Worm (Caenorhabditis elegans) whole organism, dauer: ENCODE data around the gene Y54G2A.37.
"Not testable (repeated sequence)": the region's sequence is repeated elsewhere in the genome, so short reads cannot be mapped to it uniquely, and the experiment has no call there.

Experiments used
- unc-62 ChIP-seq: sonication (generic microtip); optimal IDR thresholded peaks from 2 replicates; lab custom pipeline; 2017; ENCODE audit warnings: missing biosample characterization, missing genetic modification reagents, missing genetic modification characterization

Y54G2A.37 gene

DNA sequence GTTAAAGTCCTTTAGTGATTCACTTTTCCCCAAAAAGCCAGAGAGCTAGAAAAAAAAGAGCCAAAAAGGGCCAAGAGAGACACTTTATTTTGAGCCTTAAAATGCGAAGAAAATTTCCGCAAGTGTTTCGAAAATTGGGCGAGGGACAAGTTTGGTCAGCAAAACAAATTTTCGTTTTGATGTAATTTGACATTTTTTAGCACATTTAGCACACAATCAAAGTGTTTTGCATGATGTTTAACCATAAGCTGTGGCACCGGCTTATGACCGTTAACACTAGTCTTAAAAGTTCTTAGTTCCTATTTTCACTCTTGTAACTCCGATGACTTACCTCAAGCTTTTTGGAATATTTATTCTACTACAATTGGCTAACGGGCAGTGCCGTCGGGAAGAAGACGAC, at the start of gene Y54G2A.37:
Gene Y54G2A.37 (plus strand): TSS at position 301 of the 400 bp plus-strand sequence.
- TF ChIP-seq unc-62 = no peak

ce11 chrIV:2770835-2771234, 49.7 kb upstream of the Y54G2A.37 start:
- TF ChIP-seq unc-62 = no peak

DNA sequence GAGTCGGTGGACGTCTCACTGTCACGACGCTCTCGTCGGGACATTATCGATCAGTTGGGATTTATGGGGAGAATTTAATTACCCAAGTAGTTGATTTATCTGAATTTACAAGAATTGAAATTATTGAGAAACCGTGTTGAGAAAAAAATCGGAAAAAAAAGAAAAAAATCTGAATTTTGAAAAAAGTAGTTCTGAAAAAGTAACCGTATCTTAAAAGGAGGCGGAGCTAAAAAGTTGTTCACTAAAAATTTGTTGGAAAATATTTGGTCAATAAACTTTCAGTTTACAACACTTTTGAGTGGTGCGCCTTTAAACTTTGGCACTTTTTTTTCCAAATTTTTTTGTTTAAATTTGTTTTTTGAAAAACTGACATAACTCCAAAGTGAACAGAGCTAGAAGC, 48.8 kb upstream of the Y54G2A.37 start, which contains the start of gene Y54G2A.11:
Gene Y54G2A.11 (minus strand): TSS at position 101 of the 400 bp plus-strand sequence.
- no peak for TF ChIP-seq unc-62

ce11 chrIV:2772209-2772851, 48.2 kb upstream of the Y54G2A.37 start:
- TF ChIP-seq unc-62 = no peak

DNA sequence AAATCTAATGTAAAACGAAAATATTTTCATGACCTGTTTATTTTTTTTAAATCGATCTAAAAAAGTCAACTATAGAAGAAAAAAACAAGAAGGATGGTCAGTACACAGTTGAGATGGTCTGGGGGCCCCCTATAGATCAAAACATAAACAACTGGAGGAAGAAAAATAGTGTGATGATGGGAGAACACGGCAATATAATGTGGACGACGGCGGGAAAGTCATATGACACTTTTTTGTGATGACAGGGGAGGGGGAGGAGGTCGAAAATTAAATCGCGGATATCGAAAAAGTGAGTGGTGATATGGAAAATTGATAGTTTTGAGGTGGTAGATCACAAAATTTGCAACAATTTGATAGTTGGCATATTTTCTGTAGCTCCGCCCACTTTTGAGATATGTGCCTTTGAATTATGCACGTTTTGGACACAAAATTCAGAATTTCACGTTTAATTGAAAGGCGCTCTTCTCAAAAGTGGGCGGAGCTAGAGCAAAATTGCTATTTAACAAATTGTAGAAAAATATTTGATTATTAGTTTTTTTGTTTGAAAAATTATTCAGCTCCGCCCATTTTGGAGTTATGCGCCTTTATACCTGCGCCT, 47.0 kb upstream of the Y54G2A.37 start:
- no peak for TF ChIP-seq unc-62

DNA sequence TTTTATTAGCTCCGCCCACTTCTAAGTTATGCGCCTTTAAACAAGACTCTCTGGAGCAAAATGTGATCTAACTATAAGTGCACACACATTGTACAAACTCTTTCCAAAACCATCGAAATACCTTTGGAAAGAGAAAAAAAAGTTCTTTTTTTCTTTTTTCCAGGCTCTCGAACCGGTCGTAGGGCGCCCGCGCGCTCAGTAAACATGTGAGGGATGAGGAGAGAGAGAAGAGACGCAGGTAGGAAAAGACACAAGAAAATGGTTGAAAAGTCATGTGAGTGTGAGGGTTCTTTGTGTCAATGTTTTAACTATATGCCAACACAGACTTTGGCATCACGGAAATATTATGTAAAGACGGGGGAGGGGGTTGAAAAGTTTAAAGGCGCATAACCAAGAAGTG, 46.0 kb upstream of the Y54G2A.37 start:
- no peak for TF ChIP-seq unc-62

DNA sequence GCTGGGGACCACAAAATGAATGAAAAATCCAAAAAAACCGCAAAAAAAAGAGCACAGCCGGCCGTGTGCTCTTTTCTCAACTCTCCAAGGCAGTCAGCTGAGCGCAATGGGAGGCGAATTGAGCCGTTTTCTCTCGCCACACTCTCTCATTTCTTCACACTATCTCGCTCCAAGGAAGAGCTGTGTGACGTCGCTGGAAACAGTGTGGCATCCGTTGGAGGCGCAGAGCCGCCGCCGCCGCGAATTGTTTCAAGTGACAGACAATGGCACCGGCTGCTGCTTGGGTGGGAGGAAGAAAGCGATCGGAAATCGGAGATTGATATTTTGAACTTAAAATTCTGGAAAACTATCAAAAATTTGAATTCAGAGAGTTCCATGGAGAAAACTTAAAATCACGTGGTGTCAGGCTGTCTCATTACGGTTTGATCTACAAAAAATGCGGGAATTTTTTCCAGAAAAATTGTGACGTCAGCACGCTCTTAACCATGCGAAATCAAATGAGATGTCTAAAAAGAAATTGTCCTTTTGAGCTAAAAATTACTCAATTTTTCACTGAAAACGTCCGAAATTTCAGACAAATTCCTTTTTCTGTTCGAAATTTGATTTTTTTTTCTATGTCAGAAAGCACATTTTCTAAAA, 44.4 kb upstream of the Y54G2A.37 start:
- no peak for TF ChIP-seq unc-62

ce11 chrIV:2776733-2777132, 43.8 kb upstream of the Y54G2A.37 start:
- no peak for TF ChIP-seq unc-62

DNA sequence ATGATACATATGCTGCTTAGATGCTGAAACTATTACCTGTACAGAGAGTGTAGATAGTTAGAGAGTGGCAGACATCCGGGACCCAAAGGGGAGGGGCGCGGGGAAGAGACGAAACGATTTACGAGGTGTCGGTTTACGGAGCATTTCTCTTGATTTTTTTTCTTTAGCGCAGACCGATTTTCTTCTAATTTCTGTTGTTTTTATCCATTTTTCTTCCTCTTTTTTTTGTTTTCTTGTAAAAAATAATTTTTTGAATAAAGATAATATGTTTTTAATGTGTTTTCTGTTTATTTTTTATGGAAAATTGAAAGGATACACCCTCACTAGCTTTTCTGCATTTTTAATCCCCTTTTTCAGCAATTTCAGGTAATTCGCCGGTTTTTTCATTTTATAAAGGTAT, 42.7 kb upstream of the Y54G2A.37 start, which contains the start of gene Y54G2A.72:
Gene Y54G2A.72 (plus strand): TSS at position 301 of the 400 bp plus-strand sequence.
- not testable (repeated sequence) for TF ChIP-seq unc-62

- TF ChIP-seq unc-62 = no peak
Observed at ce11 chrIV:2782793-2783540, 37.5 kb upstream of the Y54G2A.37 start, which contains the start of gene Y54G2A.12. TSS of gene Y54G2A.12 (minus strand) at chrIV:2782843.

DNA sequence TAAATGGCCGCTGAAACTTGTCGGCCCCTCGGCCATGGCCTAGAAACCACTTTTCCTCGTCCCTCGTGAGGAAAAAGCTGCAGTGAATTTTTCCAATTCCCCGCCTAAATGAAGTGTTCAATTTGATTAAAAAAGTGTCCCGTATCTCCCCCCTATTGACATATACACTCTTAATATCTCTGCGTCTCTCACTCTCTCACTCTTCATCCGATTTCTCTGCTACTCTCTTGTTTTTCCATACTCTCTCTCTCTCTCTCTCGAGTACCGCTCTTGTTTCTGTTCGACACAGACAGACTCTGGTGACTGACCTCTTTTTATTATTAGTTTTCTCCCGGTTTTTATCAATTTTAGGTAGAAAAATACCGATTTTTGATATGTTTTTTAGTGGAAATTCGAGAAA, 35.5 kb upstream of the Y54G2A.37 start:
- no peak for TF ChIP-seq unc-62

- not testable (repeated sequence) for TF ChIP-seq unc-62
Observed at ce11 chrIV:2788389-2788788, 32.1 kb upstream of the Y54G2A.37 start, which contains the start of gene atln-1. TSS of gene atln-1 (plus strand) at chrIV:2788689.

DNA sequence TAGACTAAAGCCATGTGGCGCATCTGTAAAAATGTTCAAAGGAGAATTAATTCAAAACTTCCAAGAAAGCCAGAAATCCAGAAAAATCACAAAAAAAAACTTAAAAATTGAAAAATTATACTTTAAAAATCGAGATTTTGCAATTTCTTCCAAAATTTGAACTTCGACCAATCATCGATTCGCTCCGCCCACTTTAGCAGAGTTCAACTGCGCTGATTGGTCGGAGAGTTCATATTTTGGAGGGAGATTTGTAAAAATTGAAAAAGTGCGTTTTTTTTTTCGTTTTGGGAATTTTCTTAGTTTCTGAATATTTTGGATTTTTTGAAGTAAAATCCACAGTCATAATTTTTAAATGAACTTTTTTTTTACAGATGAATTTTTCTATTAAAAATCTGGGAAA, 26.6 kb upstream of the Y54G2A.37 start:
- TF ChIP-seq unc-62 = no peak

ce11 chrIV:2798339-2798738, 22.2 kb upstream of the Y54G2A.37 start, which contains the start of gene Y54G2A.52:
TSS of gene Y54G2A.52 (minus strand) at chrIV:2798686.
- TF ChIP-seq unc-62 = no peak

DNA sequence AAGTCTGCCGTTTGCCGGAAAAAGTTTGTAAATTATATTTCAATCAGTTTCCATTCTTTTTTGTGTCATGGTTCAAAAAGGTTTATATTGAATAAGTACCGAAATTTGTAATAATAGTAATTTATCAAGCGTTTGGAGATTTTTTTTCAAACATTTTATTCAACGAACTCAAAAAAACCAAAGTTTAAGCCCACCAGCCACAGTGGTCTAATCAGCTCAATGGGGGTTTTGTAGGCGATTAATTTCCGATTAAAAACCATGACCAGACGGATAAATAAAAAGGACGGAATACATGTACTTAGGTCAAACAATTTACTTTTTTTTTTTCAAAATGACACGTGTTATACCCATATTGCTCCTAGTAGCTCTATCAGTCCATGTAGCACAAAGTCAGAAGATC, 21.1 kb upstream of the Y54G2A.37 start, which contains the start of gene Y54G2A.10:
Gene Y54G2A.10 (plus strand): TSS at position 301 of the 400 bp plus-strand sequence.
- TF ChIP-seq unc-62 = no peak

ce11 chrIV:2799890-2800289, 20.6 kb upstream of the Y54G2A.37 start:
- no peak for TF ChIP-seq unc-62

- TF ChIP-seq unc-62 = no peak
Observed at ce11 chrIV:2801004-2801403, 19.5 kb upstream of the Y54G2A.37 start.
